Worm (Caenorhabditis elegans): Measurements from ENCODE around the gene srh-62.

The srh-62 gene

ce11 chrV:403028-403427, at the start of gene srh-62:
Gene srh-62, minus strand, starts transcription at chrV:403128.
- TF ChIP-seq hpl-2 (GFP tag; optimal IDR thresholded peaks at IDR 0.05) (no peak), ces-1 (GFP tag; optimal IDR thresholded peaks at IDR 0.05) (no peak), zag-1 (tag; optimal IDR thresholded peaks at IDR 0.05) (no peak), ama-1 (optimal IDR thresholded peaks at IDR 0.05) (no peak), dsc-1 (tag; optimal IDR thresholded peaks at IDR 0.05) (no peak), lsy-2 (tag; optimal IDR thresholded peaks at IDR 0.05) (no peak), nhr-19 (GFP tag; conservative IDR thresholded peaks at IDR 0.05) (no peak), tbx-2 (tag; optimal IDR thresholded peaks at IDR 0.05) (no peak)

- TF ChIP-seq efl-1 (optimal IDR thresholded peaks at IDR 0.05) (no peak), efl-1 (GFP tag; optimal IDR thresholded peaks at IDR 0.05 in 1 of 2) (peak in 1 of 2 experiments; percentile 90), aly-2 (tag; optimal IDR thresholded peaks at IDR 0.05) (no peak)
Measured at ce11 chrV:450757-451501, 48.0 kb upstream of the srh-62 start, which contains the start of gene nhr-123. Gene nhr-123, plus strand, starts transcription at chrV:451451.

- TF ChIP-seq jun-1 (tag; optimal IDR thresholded peaks at IDR 0.05) (no peak), pax-3 (tag; optimal IDR thresholded peaks at IDR 0.05) (no peak), efl-1 (optimal IDR thresholded peaks at IDR 0.05) (no peak), efl-1 (GFP tag; optimal IDR thresholded peaks at IDR 0.05 in 1 of 2) (peak in 1 of 2 experiments; percentile 31), hlh-17 (GFP tag; optimal IDR thresholded peaks at IDR 0.05; ENCODE audit: borderline replicate concordance) (no peak)
Measured at ce11 chrV:449685-450084, 46.8 kb upstream of the srh-62 start, which contains the start of gene M02H5.8. Gene M02H5.8, plus strand, starts transcription at chrV:449981.

- TF ChIP-seq nhr-85 (tag) = peak; percentile 10
- no peak for TF ChIP-seq ceh-82 (tag; optimal IDR thresholded peaks at IDR 0.05)
Measured at ce11 chrV:449130-449529, 46.2 kb upstream of the srh-62 start, which contains the start of gene srh-35. Gene srh-35, minus strand, starts transcription at chrV:449230.

- TF ChIP-seq grh-1 (GFP tag; IDR thresholded peaks at IDR 0.05) (no peak), pqm-1 (tag; optimal IDR thresholded peaks at IDR 0.05) (no peak), lin-13 (GFP tag; optimal IDR thresholded peaks at IDR 0.05) (no peak), egl-27 (tag; optimal IDR thresholded peaks at IDR 0.05) (no peak), sptf-1 (tag; optimal IDR thresholded peaks at IDR 0.05) (no peak), nhr-85 (tag) (peak; percentile 8)
Measured at ce11 chrV:446988-447387, 44.1 kb upstream of the srh-62 start.

ce11 chrV:446574-446973, 43.6 kb upstream of the srh-62 start, which contains the start of gene srh-34:
Gene srh-34, minus strand, starts transcription at chrV:446674.
- TF ChIP-seq nhr-12 (tag; optimal IDR thresholded peaks at IDR 0.05) = no peak

ce11 chrV:443193-443592, 40.3 kb upstream of the srh-62 start, which contains the start of gene srh-33:
Gene srh-33, minus strand, starts transcription at chrV:443293.
- TF ChIP-seq isw-1 (GFP tag; IDR thresholded peaks at IDR 0.05) (no peak), nhr-90 (tag; optimal IDR thresholded peaks at IDR 0.05; ENCODE audit: poor library complexity) (no peak), sptf-1 (tag; optimal IDR thresholded peaks at IDR 0.05) (no peak)

- TF ChIP-seq sup-37 (GFP tag; optimal IDR thresholded peaks at IDR 0.05) = no peak
- TF ChIP-seq elt-2 (tag; optimal IDR thresholded peaks at IDR 0.05) = no peak
- no peak for TF ChIP-seq egl-13 (tag; optimal IDR thresholded peaks at IDR 0.05)
- TF ChIP-seq tlp-1 (tag; optimal IDR thresholded peaks at IDR 0.05) = no peak
Measured at ce11 chrV:440923-441322, 38.0 kb upstream of the srh-62 start, which contains the start of gene B0554.7. Gene B0554.7, minus strand, starts transcription at chrV:441023.
